Worm (Caenorhabditis elegans) whole organism, L1 larva: Measurements from ENCODE around the gene srbc-23.

Source experiments
- C04F5.9 ChIP-seq: sonication (generic microtip); optimal IDR thresholded peaks from 2 replicates; lab custom pipeline; 2016; ENCODE audit warnings: missing genetic modification characterization, missing compliant biosample characterization
- C34B4.2 ChIP-seq: sonication (generic microtip); optimal IDR thresholded peaks from 2 replicates; lab custom pipeline; 2017; ENCODE audit warnings: mild to moderate bottlenecking, missing genetic modification characterization, missing compliant biosample characterization
- Y116A8C.19 ChIP-seq: sonication (generic microtip); optimal IDR thresholded peaks from 2 replicates; lab custom pipeline; 2016; ENCODE audit warnings: missing compliant biosample characterization, missing genetic modification characterization, borderline replicate concordance
- aha-1 ChIP-seq: fragments of 150-350 bp; optimal IDR thresholded peaks from 2 replicates; lab custom pipeline; 2014; ENCODE audit warnings: missing biosample characterization, missing genetic modification characterization
- aly-2 ChIP-seq: fragments of 150-350 bp; optimal IDR thresholded peaks from 2 replicates; lab custom pipeline; 2014; ENCODE audit warnings: missing biosample characterization, missing genetic modification characterization
- ama-1 ChIP-seq: fragments of 150-350 bp; optimal IDR thresholded peaks from 2 replicates; lab custom pipeline; 2014
- ceh-63 ChIP-seq: fragments of 200-800 bp; sonication (Bioruptor generic); optimal IDR thresholded peaks from 2 replicates; lab custom pipeline; 2018; ENCODE audit warnings: mild to moderate bottlenecking, missing genetic modification characterization, missing compliant biosample characterization
- ceh-8 ChIP-seq: fragments of 200-800 bp; sonication (Bioruptor generic); optimal IDR thresholded peaks from 2 replicates; lab custom pipeline; 2018; ENCODE audit warnings: mild to moderate bottlenecking, missing genetic modification characterization, moderate library complexity, missing compliant biosample characterization
- ceh-82 ChIP-seq, 3 experiments: fragments of 150-350 bp in 1 of 3; sonication (generic microtip) in 2 of 3; optimal IDR thresholded peaks; 2 replicates each; lab custom pipeline; 2014 to 2017; ENCODE audit warnings: missing biosample characterization in 3 of 3, missing genetic modification characterization in 3 of 3
- ceh-88 ChIP-seq: fragments of 200-800 bp; sonication (Bioruptor generic); IDR thresholded peaks from 2 replicates; pipeline ENCODE4 v1.3.6; 2022; ENCODE audit warnings: missing genetic modification characterization, missing compliant biosample characterization
- ces-1 ChIP-seq: fragments of 150-350 bp; optimal IDR thresholded peaks from 2 replicates; lab custom pipeline; 2014; ENCODE audit warnings: missing biosample characterization, missing genetic modification reagents, missing genetic modification characterization
- efl-1 ChIP-seq, 4 experiments: fragments of 150-350 bp; optimal IDR thresholded peaks in 3 of 4; peaks in 1 of 4; 1 replicate in 1 of 4; 2 replicates in 3 of 4; lab custom pipeline; 2014; ENCODE audit warnings: missing biosample characterization in 2 of 4, missing genetic modification characterization in 2 of 4, missing genetic modification reagents in 2 of 4
- egl-27 ChIP-seq, 2 experiments: fragments of 150-350 bp in 1 of 2; sonication (generic microtip); optimal IDR thresholded peaks; 3 replicates each; lab custom pipeline; 2017 to 2018; ENCODE audit warnings: missing biosample characterization in 2 of 2, missing genetic modification characterization in 2 of 2, missing genetic modification reagents in 2 of 2
- elt-2 ChIP-seq: sonication (generic microtip); optimal IDR thresholded peaks from 2 replicates; lab custom pipeline; 2016; ENCODE audit warnings: missing genetic modification characterization, mild to moderate bottlenecking, inconsistent platforms, missing compliant biosample characterization, missing genetic modification reagents
- ets-5 ChIP-seq: fragments of 200-800 bp; sonication (Bioruptor generic); IDR thresholded peaks from 2 replicates; pipeline ENCODE4 v1.3.6; 2022; ENCODE audit warnings: missing genetic modification characterization, missing compliant biosample characterization
- fkh-10 ChIP-seq: sonication (generic microtip); optimal IDR thresholded peaks from 2 replicates; lab custom pipeline; 2017; ENCODE audit warnings: missing biosample characterization, missing genetic modification reagents, missing genetic modification characterization
- fkh-4 ChIP-seq: sonication (generic microtip); optimal IDR thresholded peaks from 2 replicates; lab custom pipeline; 2016; ENCODE audit warnings: missing compliant biosample characterization, missing genetic modification characterization, borderline replicate concordance
- fkh-8 ChIP-seq: sonication (generic microtip); optimal IDR thresholded peaks from 2 replicates; lab custom pipeline; 2016; ENCODE audit warnings: mild to moderate bottlenecking, missing genetic modification characterization, missing compliant biosample characterization
- fos-1 ChIP-seq: fragments of 150-350 bp; optimal IDR thresholded peaks from 2 replicates; lab custom pipeline; 2014; ENCODE audit warnings: missing biosample characterization, missing genetic modification characterization
- hlh-17 ChIP-seq: fragments of 200-800 bp; sonication (Bioruptor generic); optimal IDR thresholded peaks from 2 replicates; lab custom pipeline; 2018; ENCODE audit warnings: missing genetic modification characterization, mild to moderate bottlenecking, missing compliant biosample characterization, moderate library complexity, borderline replicate concordance
- irx-1 ChIP-seq: sonication (generic microtip); optimal IDR thresholded peaks from 2 replicates; lab custom pipeline; 2016; ENCODE audit warnings: missing genetic modification characterization, missing compliant biosample characterization
- isw-1 ChIP-seq: fragments of 200-800 bp; sonication (Bioruptor generic); IDR thresholded peaks from 2 replicates; pipeline ENCODE4 v1.3.6; 2022; ENCODE audit warnings: missing genetic modification characterization, missing compliant biosample characterization
- jun-1 ChIP-seq: fragments of 150-350 bp; optimal IDR thresholded peaks from 2 replicates; lab custom pipeline; 2014; ENCODE audit warnings: missing biosample characterization, missing genetic modification reagents, missing genetic modification characterization
- lin-13 ChIP-seq: fragments of 150-350 bp; optimal IDR thresholded peaks from 2 replicates; lab custom pipeline; 2014; ENCODE audit warnings: missing biosample characterization, missing genetic modification reagents, missing genetic modification characterization
- lin-15B ChIP-seq: fragments of 150-350 bp; sonication (generic microtip); optimal IDR thresholded peaks from 3 replicates; lab custom pipeline; 2014; ENCODE audit warnings: missing biosample characterization, missing genetic modification characterization
- lin-35 ChIP-seq, 2 experiments: fragments of 150-350 bp; optimal IDR thresholded peaks; 2 replicates each; lab custom pipeline; 2014; ENCODE audit warnings: missing biosample characterization in 2 of 2, missing genetic modification characterization in 2 of 2, missing genetic modification reagents in 2 of 2
- mep-1 ChIP-seq: fragments of 150-350 bp; optimal IDR thresholded peaks from 2 replicates; lab custom pipeline; 2014; ENCODE audit warnings: missing biosample characterization, missing genetic modification characterization
- nhr-11 ChIP-seq: fragments of 150-350 bp; optimal IDR thresholded peaks from 2 replicates; lab custom pipeline; 2014; ENCODE audit warnings: missing biosample characterization, missing genetic modification characterization
- nhr-12 ChIP-seq: sonication (generic microtip); optimal IDR thresholded peaks from 2 replicates; lab custom pipeline; 2017; ENCODE audit warnings: missing biosample characterization, missing genetic modification characterization
- nhr-28 ChIP-seq: fragments of 150-350 bp; optimal IDR thresholded peaks from 2 replicates; lab custom pipeline; 2014; ENCODE audit warnings: missing biosample characterization, missing genetic modification characterization
- nhr-47 ChIP-seq: sonication (generic microtip); optimal IDR thresholded peaks from 2 replicates; lab custom pipeline; 2016; ENCODE audit warnings: mild to moderate bottlenecking, missing genetic modification characterization, moderate library complexity, missing compliant biosample characterization
- nhr-76 ChIP-seq: sonication (generic microtip); optimal IDR thresholded peaks from 2 replicates; lab custom pipeline; 2017; ENCODE audit warnings: missing biosample characterization, missing genetic modification characterization
- nhr-77 ChIP-seq: fragments of 150-350 bp; optimal IDR thresholded peaks from 2 replicates; lab custom pipeline; 2014; ENCODE audit warnings: missing biosample characterization, missing genetic modification characterization
- nhr-84 ChIP-seq: sonication (generic microtip); optimal IDR thresholded peaks from 2 replicates; lab custom pipeline; 2017; ENCODE audit warnings: missing biosample characterization, missing genetic modification characterization
- pax-3 ChIP-seq: fragments of 200-800 bp; sonication (Bioruptor generic); optimal IDR thresholded peaks from 2 replicates; lab custom pipeline; 2018; ENCODE audit warnings: mild to moderate bottlenecking, missing genetic modification characterization, moderate library complexity, missing compliant biosample characterization
- pqm-1 ChIP-seq: sonication (generic microtip); optimal IDR thresholded peaks from 3 replicates; lab custom pipeline; 2017; ENCODE audit warnings: missing biosample characterization, missing genetic modification characterization
- rnt-1 ChIP-seq: sonication (generic microtip); optimal IDR thresholded peaks from 2 replicates; lab custom pipeline; 2016; ENCODE audit warnings: mild to moderate bottlenecking, missing genetic modification characterization, moderate library complexity, missing compliant biosample characterization
- skn-1 ChIP-seq: fragments of 150-350 bp; optimal IDR thresholded peaks from 2 replicates; lab custom pipeline; 2014; ENCODE audit warnings: missing biosample characterization, missing genetic modification characterization
- snpc-4 ChIP-seq: fragments of 150-350 bp; optimal IDR thresholded peaks from 2 replicates; lab custom pipeline; 2014; ENCODE audit warnings: missing biosample characterization, missing genetic modification characterization
- snu-23 ChIP-seq: sonication (generic microtip); optimal IDR thresholded peaks from 2 replicates; lab custom pipeline; 2016; ENCODE audit warnings: missing genetic modification characterization, missing compliant biosample characterization
- sox-4 ChIP-seq: sonication (generic microtip); optimal IDR thresholded peaks from 2 replicates; lab custom pipeline; 2016; ENCODE audit warnings: missing genetic modification characterization, missing compliant biosample characterization
- sptf-1 ChIP-seq: fragments of 150-350 bp; optimal IDR thresholded peaks from 2 replicates; lab custom pipeline; 2014; ENCODE audit warnings: missing biosample characterization, missing genetic modification characterization
- sup-37 ChIP-seq: fragments of 200-800 bp; sonication (Bioruptor generic); optimal IDR thresholded peaks from 2 replicates; lab custom pipeline; 2018; ENCODE audit warnings: mild to moderate bottlenecking, missing genetic modification characterization, missing compliant biosample characterization
- tbx-2 ChIP-seq: sonication (generic microtip); optimal IDR thresholded peaks from 2 replicates; lab custom pipeline; 2016; ENCODE audit warnings: missing genetic modification characterization, missing compliant biosample characterization
- tlp-1 ChIP-seq: fragments of 150-350 bp; optimal IDR thresholded peaks from 2 replicates; lab custom pipeline; 2014; ENCODE audit warnings: missing biosample characterization, missing genetic modification characterization
- unc-130 ChIP-seq: fragments of 150-350 bp; optimal IDR thresholded peaks from 2 replicates; lab custom pipeline; 2017; ENCODE audit warnings: missing biosample characterization, missing genetic modification characterization, inconsistent platforms
- unc-62 ChIP-seq: fragments of 150-350 bp; optimal IDR thresholded peaks from 2 replicates; lab custom pipeline; 2014; ENCODE audit warnings: missing biosample characterization, missing genetic modification reagents, missing genetic modification characterization
- unc-86 ChIP-seq: sonication (generic microtip); optimal IDR thresholded peaks from 2 replicates; lab custom pipeline; 2016; ENCODE audit warnings: missing genetic modification characterization, missing compliant biosample characterization
- unc-98 ChIP-seq: fragments of 200-800 bp; sonication (Bioruptor generic); IDR thresholded peaks from 2 replicates; pipeline ENCODE4 v1.3.6; 2022; ENCODE audit warnings: missing genetic modification characterization, missing compliant biosample characterization
- zag-1 ChIP-seq: fragments of 150-350 bp; optimal IDR thresholded peaks from 2 replicates; lab custom pipeline; 2014; ENCODE audit warnings: missing biosample characterization, missing genetic modification characterization
- zip-4 ChIP-seq: fragments of 200-800 bp; sonication (Bioruptor generic); optimal IDR thresholded peaks from 2 replicates; lab custom pipeline; 2018; ENCODE audit warnings: mild to moderate bottlenecking, missing genetic modification characterization, moderate library complexity, missing compliant biosample characterization
- ztf-11 ChIP-seq, 2 experiments: sonication (generic microtip); optimal IDR thresholded peaks; 2 replicates each; lab custom pipeline; 2016 to 2017; ENCODE audit warnings: missing genetic modification characterization in 2 of 2, missing biosample characterization in 1 of 2, missing compliant biosample characterization in 1 of 2
- ztf-4 ChIP-seq: fragments of 150-350 bp; optimal IDR thresholded peaks from 2 replicates; lab custom pipeline; 2014; ENCODE audit warnings: missing biosample characterization, missing genetic modification characterization

srbc-23 gene

ce11 chrV:2126996-2127585 lies 26.3 kb upstream of the srbc-23 start, which contains the start of gene ldp-1 (continued):
- TF ChIP-seq sox-4 (peak; percentile 83), zip-4 (GFP tag; lab: Kevin White, UChicago) (peak; percentile 36), efl-1 (optimal IDR thresholded peaks at IDR 0.05; lab: Kevin White, UChicago) (peak; percentile 95 to 99), efl-1 (GFP tag; optimal IDR thresholded peaks at IDR 0.05 in 1 of 2; lab: Kevin White, UChicago) (peak; percentile 94 to 99), rnt-1 (peak; percentile 97), fkh-8 (tag; lab: Kevin White, UChicago) (peak; percentile 76), aha-1 (tag; lab: Kevin White, UChicago) (no peak), ceh-88 (GFP tag; lab: Robert Waterston, UW) (peak; percentile 46), jun-1 (tag; lab: Kevin White, UChicago) (no peak), hlh-17 (no peak), egl-27 (tag; optimal IDR thresholded peaks at IDR 0.05; lab: Kevin White, UChicago) (no peak), C04F5.9 (tag; lab: Kevin White, UChicago) (peak; percentile 81), ceh-63 (GFP tag; lab: Kevin White, UChicago) (peak; percentile 60), ets-5 (GFP tag; lab: Robert Waterston, UW) (no peak), C34B4.2 (tag; lab: Kevin White, UChicago) (peak; percentile 10), nhr-84 (no peak), ceh-82 (tag; optimal IDR thresholded peaks at IDR 0.05; lab: Kevin White, UChicago) (peak; percentile 55 to 73 (median 70)), Y116A8C.19 (tag; lab: Kevin White, UChicago) (peak; percentile 67), nhr-47 (tag; lab: Kevin White, UChicago) (peak; percentile 92), tlp-1 (tag; lab: Kevin White, UChicago) (no peak), lin-35 (GFP tag; optimal IDR thresholded peaks at IDR 0.05; lab: Kevin White, UChicago) (peak; percentile 93 to 94), lin-15B (peak; percentile 62), irx-1 (tag; lab: Kevin White, UChicago) (peak; percentile 96), aly-2 (tag; lab: Kevin White, UChicago) (peak; percentile 6), pax-3 (peak; percentile 89), ama-1 (lab: Kevin White, UChicago) (no peak), zag-1 (no peak), nhr-12 (no peak), elt-2 (tag; lab: Kevin White, UChicago) (peak; percentile 67), unc-98 (peak; percentile 82), lin-13 (GFP tag; lab: Kevin White, UChicago) (peak; percentile 67), skn-1 (tag; lab: Kevin White, UChicago) (peak; percentile 11), sup-37 (GFP tag; lab: Kevin White, UChicago) (peak; percentile 55), unc-62 (GFP tag; lab: Kevin White, UChicago) (no peak), nhr-76 (no peak), isw-1 (GFP tag; lab: Robert Waterston, UW) (peak; percentile 78), unc-130 (tag; lab: Kevin White, UChicago) (no peak), nhr-77 (tag; lab: Kevin White, UChicago) (no peak), ztf-11 (tag; optimal IDR thresholded peaks at IDR 0.05; lab: Kevin White, UChicago) (peak in 1 of 2 experiments; percentile 94), ceh-8 (GFP tag; lab: Kevin White, UChicago) (peak; percentile 80), ztf-4 (tag; lab: Kevin White, UChicago) (no peak), nhr-11 (no peak), sptf-1 (no peak), ces-1 (GFP tag; lab: Kevin White, UChicago) (no peak), unc-86 (tag; lab: Kevin White, UChicago) (peak; percentile 69), fkh-4 (tag; lab: Kevin White, UChicago) (peak; percentile 94), snpc-4 (tag; lab: Kevin White, UChicago) (peak; percentile 22), fos-1 (tag; lab: Kevin White, UChicago) (peak; percentile 62), nhr-28 (tag; lab: Kevin White, UChicago) (no peak), snu-23 (GFP tag; lab: Kevin White, UChicago) (peak; percentile 81), pqm-1 (tag; lab: Kevin White, UChicago) (no peak), tbx-2 (peak; percentile 90), fkh-10 (peak; percentile 2), mep-1 (tag; lab: Kevin White, UChicago) (peak; percentile 65)
